Worm (Caenorhabditis elegans) whole organism, young adult: ENCODE data around the gene F58F9.1.

Experiments used
- C17E4.6 ChIP-seq: fragments of 200-800 bp; sonication (Bioruptor generic); IDR thresholded peaks from 2 replicates; pipeline ENCODE4 v1.3.6; 2022; ENCODE audit warnings: missing genetic modification reagents, missing genetic modification characterization, missing compliant biosample characterization
- F37B4.10 ChIP-seq: fragments of 200-800 bp; sonication (Bioruptor generic); IDR thresholded peaks from 2 replicates; pipeline ENCODE4 v1.3.6; 2022; ENCODE audit warnings: missing genetic modification characterization, missing compliant biosample characterization
- F39B2.1 ChIP-seq: fragments of 200-800 bp; sonication (Bioruptor generic); IDR thresholded peaks from 2 replicates; pipeline ENCODE4 v1.3.6; 2022; ENCODE audit warnings: missing genetic modification reagents, missing genetic modification characterization, missing compliant biosample characterization
- F49E8.2 ChIP-seq: sonication (generic microtip); optimal IDR thresholded peaks from 3 replicates; lab custom pipeline; 2017; ENCODE audit warnings: missing genetic modification characterization, mild to moderate bottlenecking, missing compliant biosample characterization, antibody characterized with exemption, moderate library complexity; ENCODE audit not compliant: insufficient read depth
- F55B11.4 ChIP-seq: sonication (generic microtip); optimal IDR thresholded peaks from 2 replicates; lab custom pipeline; 2016; ENCODE audit warnings: missing compliant biosample characterization, missing genetic modification characterization, borderline replicate concordance; ENCODE audit not compliant: insufficient read depth
- F57A8.1 ChIP-seq: fragments of 200-800 bp; sonication (Bioruptor generic); optimal IDR thresholded peaks from 2 replicates; lab custom pipeline; 2018; ENCODE audit warnings: mild to moderate bottlenecking, missing genetic modification characterization, moderate library complexity, missing compliant biosample characterization
- F57C9.4 ChIP-seq: sonication (generic microtip); optimal IDR thresholded peaks from 2 replicates; lab custom pipeline; 2017; ENCODE audit warnings: mild to moderate bottlenecking, missing genetic modification characterization, missing compliant biosample characterization
- Y95B8A.8 ChIP-seq: fragments of 200-800 bp; sonication (Bioruptor generic); IDR thresholded peaks from 2 replicates; pipeline ENCODE4 v1.3.6; 2022; ENCODE audit warnings: missing genetic modification reagents, missing genetic modification characterization, missing compliant biosample characterization
- aptf-3 ChIP-seq: fragments of 200-800 bp; sonication (Bioruptor generic); IDR thresholded peaks from 2 replicates; pipeline ENCODE4 v1.3.6; 2022; ENCODE audit warnings: missing genetic modification characterization, missing compliant biosample characterization
- atf-7 ChIP-seq: sonication (generic microtip); optimal IDR thresholded peaks from 2 replicates; lab custom pipeline; 2017; ENCODE audit warnings: mild to moderate bottlenecking, missing genetic modification characterization, missing compliant biosample characterization
- bed-1 ChIP-seq: fragments of 200-800 bp; sonication (Bioruptor generic); IDR thresholded peaks from 2 replicates; pipeline ENCODE4 v1.3.6; 2022; ENCODE audit warnings: missing genetic modification reagents, missing genetic modification characterization, missing compliant biosample characterization
- ceh-58 ChIP-seq: fragments of 200-800 bp; sonication (Bioruptor generic); IDR thresholded peaks from 2 replicates; pipeline ENCODE4 v1.3.6; 2022; ENCODE audit warnings: missing genetic modification characterization, missing compliant biosample characterization
- dox-1 ChIP-seq: fragments of 200-800 bp; sonication (Bioruptor generic); IDR thresholded peaks from 2 replicates; pipeline ENCODE4 v1.3.6; 2022; ENCODE audit warnings: missing genetic modification reagents, missing genetic modification characterization, missing compliant biosample characterization
- dpl-1 ChIP-seq: fragments of 150-350 bp; optimal IDR thresholded peaks from 2 replicates; lab custom pipeline; 2014; ENCODE audit warnings: missing biosample characterization, missing genetic modification reagents, missing genetic modification characterization
- efl-1 ChIP-seq: fragments of 150-350 bp; optimal IDR thresholded peaks from 2 replicates; lab custom pipeline; 2014; ENCODE audit warnings: missing biosample characterization, missing genetic modification reagents, missing genetic modification characterization
- egrh-3 ChIP-seq: fragments of 200-800 bp; sonication (Bioruptor generic); IDR thresholded peaks from 2 replicates; pipeline ENCODE4 v1.3.6; 2022; ENCODE audit warnings: missing genetic modification reagents, missing genetic modification characterization, missing compliant biosample characterization
- ekl-4 ChIP-seq: fragments of 200-800 bp; sonication (Bioruptor generic); IDR thresholded peaks from 2 replicates; pipeline ENCODE4 v1.3.6; 2022; ENCODE audit warnings: missing genetic modification reagents, missing genetic modification characterization, missing compliant biosample characterization
- hlh-12 ChIP-seq: sonication (generic microtip); optimal IDR thresholded peaks from 2 replicates; lab custom pipeline; 2016; ENCODE audit warnings: missing genetic modification characterization, missing compliant biosample characterization
- hlh-26 ChIP-seq: fragments of 200-800 bp; sonication (Bioruptor generic); conservative IDR thresholded peaks from 2 replicates; pipeline ENCODE4 v1.3.6; 2022; ENCODE audit warnings: missing genetic modification reagents, missing genetic modification characterization, missing compliant biosample characterization
- hmg-20 ChIP-seq: fragments of 200-800 bp; sonication (Bioruptor generic); IDR thresholded peaks from 2 replicates; pipeline ENCODE4 v1.3.6; 2022; ENCODE audit warnings: missing genetic modification reagents, missing genetic modification characterization, missing compliant biosample characterization
- hrde-1 ChIP-seq: sonication (generic microtip); optimal IDR thresholded peaks from 2 replicates; lab custom pipeline; 2016; ENCODE audit warnings: missing genetic modification characterization, mild to moderate bottlenecking, missing compliant biosample characterization, moderate library complexity, missing genotype, missing genetic modification reagents, borderline replicate concordance
- lir-1 ChIP-seq: fragments of 200-800 bp; sonication (Bioruptor generic); conservative IDR thresholded peaks from 2 replicates; pipeline ENCODE4 v1.3.6; 2022; ENCODE audit warnings: missing genetic modification reagents, missing genetic modification characterization, missing compliant biosample characterization
- lsl-1 ChIP-seq: fragments of 200-800 bp; sonication (Bioruptor generic); optimal IDR thresholded peaks from 2 replicates; lab custom pipeline; 2018; ENCODE audit warnings: mild to moderate bottlenecking, missing genetic modification characterization, moderate library complexity, missing compliant biosample characterization
- madf-10 ChIP-seq: sonication (generic microtip); optimal IDR thresholded peaks from 2 replicates; lab custom pipeline; 2016; ENCODE audit warnings: mild to moderate bottlenecking, missing genetic modification characterization, missing compliant biosample characterization
- nfya-2 ChIP-seq: fragments of 200-800 bp; sonication (Bioruptor generic); IDR thresholded peaks from 2 replicates; pipeline ENCODE4 v1.3.6; 2022; ENCODE audit warnings: missing genetic modification reagents, missing genetic modification characterization, missing compliant biosample characterization
- nhr-80 ChIP-seq: sonication (generic microtip); optimal IDR thresholded peaks from 2 replicates; lab custom pipeline; 2016; ENCODE audit warnings: missing genetic modification characterization, missing compliant biosample characterization
- nhr-90 ChIP-seq: sonication (generic microtip); optimal IDR thresholded peaks from 2 replicates; lab custom pipeline; 2016; ENCODE audit warnings: missing genotype, mild to moderate bottlenecking, missing genetic modification characterization, missing compliant biosample characterization
- pbrm-1 ChIP-seq: fragments of 200-800 bp; sonication (Bioruptor generic); IDR thresholded peaks from 2 replicates; pipeline ENCODE4 v1.3.6; 2022; ENCODE audit warnings: missing genetic modification reagents, missing genetic modification characterization, missing compliant biosample characterization
- sdz-38 ChIP-seq: sonication (generic microtip); optimal IDR thresholded peaks from 2 replicates; lab custom pipeline; 2016; ENCODE audit warnings: missing genotype, missing genetic modification characterization, missing compliant biosample characterization
- snpc-1.1 ChIP-seq: sonication (generic microtip); optimal IDR thresholded peaks from 2 replicates; lab custom pipeline; 2017; ENCODE audit warnings: missing genetic modification characterization, mild to moderate bottlenecking, missing compliant biosample characterization, antibody characterized with exemption, moderate library complexity, missing genotype, missing genetic modification reagents; ENCODE audit not compliant: insufficient read depth
- snpc-1.3 ChIP-seq: sonication (generic microtip); optimal IDR thresholded peaks from 2 replicates; lab custom pipeline; 2017; ENCODE audit warnings: missing genetic modification characterization, mild to moderate bottlenecking, missing compliant biosample characterization, antibody characterized with exemption, moderate library complexity, missing genotype, missing genetic modification reagents; ENCODE audit not compliant: insufficient read depth
- snpc-4 ChIP-seq, 5 experiments: fragments of 150-350 bp in 1 of 5; sonication (generic microtip) in 4 of 5; optimal IDR thresholded peaks; 2 replicates each; lab custom pipeline; 2014 to 2018; ENCODE audit warnings: missing genetic modification characterization in 5 of 5, missing biosample characterization in 3 of 5, antibody characterized with exemption in 2 of 5, mild to moderate bottlenecking in 2 of 5, missing compliant biosample characterization in 2 of 5, missing genotype in 2 of 5, moderate library complexity in 2 of 5, missing genetic modification reagents in 1 of 5
- ztf-18 ChIP-seq: sonication (generic microtip); optimal IDR thresholded peaks from 2 replicates; lab custom pipeline; 2016; ENCODE audit warnings: missing genotype, mild to moderate bottlenecking, missing genetic modification characterization, missing compliant biosample characterization
- ztf-28 ChIP-seq: fragments of 200-800 bp; sonication (Bioruptor generic); IDR thresholded peaks from 2 replicates; pipeline ENCODE4 v1.3.6; 2022; ENCODE audit warnings: missing genetic modification reagents, missing genetic modification characterization, missing compliant biosample characterization

The F58F9.1 gene

DNA sequence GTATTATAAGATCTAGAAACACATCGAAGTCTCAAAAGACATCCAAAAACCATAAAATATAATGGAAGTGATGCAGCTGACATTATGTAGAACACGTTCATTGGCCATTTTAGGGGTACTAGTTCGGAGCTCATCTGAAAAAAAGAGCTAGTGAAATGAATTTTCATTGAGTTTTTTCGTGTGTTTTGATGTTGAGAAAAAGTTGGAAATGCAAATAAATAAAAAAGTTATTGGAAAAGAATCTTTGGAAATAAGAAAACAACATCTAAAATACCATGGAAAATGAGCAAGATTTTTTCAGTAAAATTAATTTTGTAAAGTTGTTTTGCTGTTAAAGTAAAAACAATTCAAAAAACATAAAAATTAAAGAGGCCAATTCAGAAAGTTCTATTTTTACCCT lies 41.1 kb downstream of the F58F9.1 start, which contains the start of gene srv-24:
srv-24 (minus strand) TSS at position 101 of the 400 bp plus-strand sequence.
- TF ChIP-seq ceh-58 (GFP tag; lab: Robert Waterston, UW) (no peak), sdz-38 (no peak), ztf-28 (GFP tag; lab: Robert Waterston, UW) (no peak), lir-1 (no peak), nfya-2 (no peak), F37B4.10 (GFP tag; lab: Robert Waterston, UW) (no peak), C17E4.6 (GFP tag; lab: Robert Waterston, UW) (no peak), snpc-1.3 (no peak), aptf-3 (GFP tag; lab: Robert Waterston, UW) (no peak), ztf-18 (tag; lab: Kevin White, UChicago) (no peak), F55B11.4 (tag; lab: Kevin White, UChicago) (no peak), hlh-12 (tag; lab: Kevin White, UChicago) (no peak)

DNA sequence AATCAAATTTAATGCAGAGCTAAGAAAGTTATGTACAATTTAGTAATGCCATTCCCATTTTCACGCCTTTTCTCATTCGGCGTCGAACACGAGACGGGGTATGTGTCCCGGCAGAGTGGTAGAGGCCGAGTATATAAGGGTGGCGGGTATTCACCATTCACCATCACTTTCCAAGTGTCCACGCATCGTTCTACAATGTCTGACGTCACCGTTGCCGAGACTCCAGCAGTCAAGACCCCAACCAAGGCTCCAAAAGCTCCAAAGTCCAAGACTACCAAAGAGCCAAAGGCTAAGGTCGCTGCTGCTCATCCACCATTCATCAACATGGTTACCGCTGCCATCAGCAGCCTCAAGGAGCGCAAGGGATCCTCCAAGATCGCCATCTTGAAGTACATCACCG lies 44.4 kb downstream of the F58F9.1 start, which contains the start of gene hil-2:
hil-2 (plus strand) TSS at position 160 of the 400 bp plus-strand sequence.
- no peak for TF ChIP-seq snpc-4 (GFP tag; optimal IDR thresholded peaks at IDR 0.05; lab: Kevin White, UChicago)
- TF ChIP-seq snpc-4 (tag; optimal IDR thresholded peaks at IDR 0.05; lab: Kevin White, UChicago), result peak in 2 of 4 experiments; percentile 59 to 60
- TF ChIP-seq ztf-28 (GFP tag; lab: Robert Waterston, UW), result no peak
- peak; percentile 97 for TF ChIP-seq F39B2.1 (GFP tag; lab: Robert Waterston, UW)
- TF ChIP-seq, all 124 proteins: peak for 2

DNA sequence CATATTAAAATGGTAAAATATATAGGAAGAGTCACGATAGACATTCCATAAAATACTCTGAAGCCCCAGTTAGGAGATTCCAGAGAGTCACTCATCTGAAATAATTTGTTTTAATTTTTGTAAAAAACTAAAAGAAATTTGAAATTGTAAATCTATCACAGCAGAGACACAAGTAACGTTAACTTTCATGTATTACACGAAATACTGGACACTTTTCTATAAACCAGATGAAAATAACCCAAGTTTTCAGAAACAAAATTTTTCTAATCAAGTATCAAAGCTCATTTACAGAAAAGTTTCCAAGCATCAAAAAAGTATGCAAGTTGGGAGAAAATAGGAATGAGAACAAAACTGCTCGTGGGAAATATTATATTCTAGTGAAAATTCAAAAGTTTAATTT lies 48.6 kb downstream of the F58F9.1 start, which contains the start of gene srv-27:
srv-27 (minus strand) TSS at position 101 of the 400 bp plus-strand sequence.
- TF ChIP-seq F57C9.4 (tag; lab: Kevin White, UChicago) (no peak), aptf-3 (GFP tag; lab: Robert Waterston, UW) (no peak), atf-7 (tag; lab: Kevin White, UChicago) (no peak), lsl-1 (GFP tag; lab: Kevin White, UChicago) (no peak), ekl-4 (GFP tag; lab: Robert Waterston, UW) (no peak)

DNA sequence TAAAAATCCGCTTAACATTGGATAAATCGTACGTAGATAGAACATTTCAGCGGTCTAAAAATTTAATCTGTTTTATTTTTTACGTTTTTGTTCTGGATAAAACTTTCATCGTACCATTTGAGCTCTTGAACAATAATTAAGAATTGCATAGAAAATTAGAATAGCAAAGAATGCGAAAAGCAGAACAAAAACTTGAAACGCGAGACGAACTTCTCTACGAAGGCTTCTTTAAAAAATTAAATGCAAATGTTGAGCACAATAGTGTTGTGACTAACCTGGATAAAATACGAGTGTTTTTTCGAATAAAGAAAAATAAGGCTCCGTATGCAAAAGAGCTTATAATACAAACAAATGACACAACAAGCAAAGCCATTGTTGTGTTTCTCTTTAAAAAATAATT lies 49.9 kb downstream of the F58F9.1 start:
- TF ChIP-seq nhr-80 (tag; lab: Kevin White, UChicago), result no peak
- no peak for TF ChIP-seq dox-1
- TF ChIP-seq pbrm-1 (GFP tag; lab: Robert Waterston, UW), result no peak
- TF ChIP-seq efl-1 (GFP tag; lab: Kevin White, UChicago), result no peak
- no peak for TF ChIP-seq hlh-26
- TF ChIP-seq ceh-58 (GFP tag; lab: Robert Waterston, UW), result no peak
- TF ChIP-seq Y95B8A.8, result no peak
- no peak for TF ChIP-seq nhr-90 (tag; lab: Kevin White, UChicago)

DNA sequence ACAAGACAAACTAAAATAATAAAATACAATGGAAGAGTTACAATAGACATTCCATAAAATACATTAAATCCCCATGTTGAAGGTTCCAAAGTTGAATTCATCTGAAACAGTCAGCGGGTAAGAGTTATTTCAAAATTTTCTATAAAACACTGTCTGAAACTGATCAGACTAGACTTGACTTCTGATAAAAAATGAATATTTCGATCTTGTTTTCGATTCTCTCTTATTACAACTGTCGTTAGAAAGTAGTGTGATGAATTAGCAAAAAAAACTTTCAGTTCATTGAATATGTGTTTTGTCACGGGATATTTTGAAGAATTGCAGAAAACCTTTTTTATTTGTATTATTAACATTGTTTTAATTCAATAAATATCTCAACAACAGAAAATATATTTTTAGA lies 52.1 kb downstream of the F58F9.1 start, which contains the start of gene srv-26:
srv-26 (minus strand) TSS at position 101 of the 400 bp plus-strand sequence.
- TF ChIP-seq F49E8.2 (no peak), hrde-1 (tag; lab: Kevin White, UChicago) (no peak), snpc-1.1 (tag; lab: Kevin White, UChicago) (no peak), F57A8.1 (GFP tag; lab: Kevin White, UChicago) (no peak), ceh-58 (GFP tag; lab: Robert Waterston, UW) (no peak), bed-1 (GFP tag; lab: Robert Waterston, UW) (no peak), ekl-4 (GFP tag; lab: Robert Waterston, UW) (no peak), F55B11.4 (tag; lab: Kevin White, UChicago) (no peak), hmg-20 (GFP tag; lab: Robert Waterston, UW) (no peak), madf-10 (tag; lab: Kevin White, UChicago) (no peak), dpl-1 (GFP tag; lab: Kevin White, UChicago) (no peak), egrh-3 (GFP tag; lab: Robert Waterston, UW) (no peak)
